Worm (Caenorhabditis elegans): ENCODE data around the gene nhr-207.

The nhr-207 gene

ce11 chrV:12095865-12096264 lies at the start of gene nhr-207:
TSS of gene nhr-207 (plus strand) at chrV:12096146.
- TF ChIP-seq pha-4 (tag; optimal IDR thresholded peaks at IDR 0.05) (no peak), ces-1 (GFP tag; optimal IDR thresholded peaks at IDR 0.05) (peak; percentile 28), bed-3 (GFP tag; optimal IDR thresholded peaks at IDR 0.05) (no peak), unc-62 (GFP tag; optimal IDR thresholded peaks at IDR 0.05) (no peak)

- no peak for TF ChIP-seq elt-3 (tag; optimal IDR thresholded peaks at IDR 0.05)
- no peak for TF ChIP-seq snpc-4 (tag; optimal IDR thresholded peaks at IDR 0.05)
- TF ChIP-seq ztf-11 (tag; optimal IDR thresholded peaks at IDR 0.05): no peak
- no peak for TF ChIP-seq nhr-237 (tag; optimal IDR thresholded peaks at IDR 0.05)
- TF ChIP-seq unc-62 (GFP tag; optimal IDR thresholded peaks at IDR 0.05): no peak
- no peak for TF ChIP-seq drap-1 (GFP tag; optimal IDR thresholded peaks at IDR 0.05)
- no peak for TF ChIP-seq hlh-1 (tag; optimal IDR thresholded peaks at IDR 0.05)
- TF ChIP-seq blmp-1 (tag; optimal IDR thresholded peaks at IDR 0.05): no peak
- TF ChIP-seq ceh-39 (tag; optimal IDR thresholded peaks at IDR 0.05): no peak
- no peak for TF ChIP-seq bed-3 (GFP tag; optimal IDR thresholded peaks at IDR 0.05)
- TF ChIP-seq mab-5 (tag; optimal IDR thresholded peaks at IDR 0.05): no peak
- TF ChIP-seq tbx-8 (GFP tag; optimal IDR thresholded peaks at IDR 0.05): no peak
- TF ChIP-seq pha-4 (tag; optimal IDR thresholded peaks at IDR 0.05): no peak
These were observed 48.2 kb upstream of the nhr-207 start for ce11 chrV:12047735-12048134.

ce11 chrV:12048445-12048844 lies 47.5 kb upstream of the nhr-207 start, which contains the start of gene dars-2:
TSS of gene dars-2 (plus strand) at chrV:12048745.
- no peak for TF ChIP-seq unc-39 (tag; optimal IDR thresholded peaks at IDR 0.05)
- no peak for TF ChIP-seq nhr-2 (tag; optimal IDR thresholded peaks at IDR 0.05)
- no peak for TF ChIP-seq elt-3 (tag; optimal IDR thresholded peaks at IDR 0.05)
- no peak for TF ChIP-seq ces-1 (GFP tag; optimal IDR thresholded peaks at IDR 0.05)
- no peak for TF ChIP-seq nhr-28 (tag; optimal IDR thresholded peaks at IDR 0.05)
- no peak for TF ChIP-seq cnd-1 (tag; optimal IDR thresholded peaks at IDR 0.05)
- TF ChIP-seq ceh-43 (GFP tag; optimal IDR thresholded peaks at IDR 0.05): no peak
- no peak for TF ChIP-seq sptf-1 (tag; optimal IDR thresholded peaks at IDR 0.05)
- TF ChIP-seq unc-120 (tag; optimal IDR thresholded peaks at IDR 0.05; ENCODE audit: poor library complexity, severe bottlenecking): no peak
- TF ChIP-seq lin-13 (tag; optimal IDR thresholded peaks at IDR 0.05): no peak
- TF ChIP-seq tbx-8 (GFP tag; optimal IDR thresholded peaks at IDR 0.05): no peak
- no peak for TF ChIP-seq mep-1 (tag; optimal IDR thresholded peaks at IDR 0.05)

- no peak for TF ChIP-seq zip-8 (tag; optimal IDR thresholded peaks at IDR 0.05)
- TF ChIP-seq ces-1 (GFP tag; optimal IDR thresholded peaks at IDR 0.05): no peak
- TF ChIP-seq mls-2 (tag; optimal IDR thresholded peaks at IDR 0.05): no peak
- no peak for TF ChIP-seq drap-1 (GFP tag; optimal IDR thresholded peaks at IDR 0.05)
- TF ChIP-seq ceh-39 (tag; optimal IDR thresholded peaks at IDR 0.05): no peak
- no peak for TF ChIP-seq elt-1 (tag; optimal IDR thresholded peaks at IDR 0.05; ENCODE audit: borderline replicate concordance, insufficient read depth)
- no peak for TF ChIP-seq nhr-237 (tag; optimal IDR thresholded peaks at IDR 0.05)
- no peak for TF ChIP-seq cnd-1 (tag; optimal IDR thresholded peaks at IDR 0.05)
- TF ChIP-seq unc-120 (tag; optimal IDR thresholded peaks at IDR 0.05; ENCODE audit: poor library complexity, severe bottlenecking): no peak
- no peak for TF ChIP-seq ceh-43 (GFP tag; optimal IDR thresholded peaks at IDR 0.05)
- TF ChIP-seq bed-3 (GFP tag; optimal IDR thresholded peaks at IDR 0.05): no peak
- no peak for TF ChIP-seq unc-62 (GFP tag; optimal IDR thresholded peaks at IDR 0.05)
- no peak for TF ChIP-seq mep-1 (tag; optimal IDR thresholded peaks at IDR 0.05)
- TF ChIP-seq lin-13 (tag; optimal IDR thresholded peaks at IDR 0.05): no peak
- TF ChIP-seq blmp-1 (tag; optimal IDR thresholded peaks at IDR 0.05): no peak
- TF ChIP-seq ztf-11 (tag; optimal IDR thresholded peaks at IDR 0.05): no peak
- TF ChIP-seq nhr-2 (tag; optimal IDR thresholded peaks at IDR 0.05): no peak
- no peak for TF ChIP-seq pha-4 (tag; optimal IDR thresholded peaks at IDR 0.05)
These were observed 42.3 kb upstream of the nhr-207 start, which contains the start of gene F10C2.7 for ce11 chrV:12053598-12053997. TSS of gene F10C2.7 (plus strand) at chrV:12053898.

ce11 chrV:12059719-12060118 lies 36.2 kb upstream of the nhr-207 start, which contains the start of gene R07B7.2:
TSS of gene R07B7.2 (minus strand) at chrV:12059753.
- TF ChIP-seq nhr-76 (tag; optimal IDR thresholded peaks at IDR 0.05) (no peak), zip-8 (tag; optimal IDR thresholded peaks at IDR 0.05) (peak; percentile 75)

ce11 chrV:12063036-12063435 lies 32.9 kb upstream of the nhr-207 start, which contains the start of gene clh-6:
TSS of gene clh-6 (minus strand) at chrV:12063368.
- TF ChIP-seq snpc-4 (tag; optimal IDR thresholded peaks at IDR 0.05): no peak
- TF ChIP-seq lin-13 (tag; optimal IDR thresholded peaks at IDR 0.05): no peak
- no peak for TF ChIP-seq unc-62 (GFP tag; optimal IDR thresholded peaks at IDR 0.05)
- TF ChIP-seq ceh-83 (GFP tag; optimal IDR thresholded peaks at IDR 0.05): no peak
- no peak for TF ChIP-seq pha-4 (tag; optimal IDR thresholded peaks at IDR 0.05)
- no peak for TF ChIP-seq bed-3 (GFP tag; optimal IDR thresholded peaks at IDR 0.05)
- TF ChIP-seq unc-39 (tag; optimal IDR thresholded peaks at IDR 0.05): no peak
- no peak for TF ChIP-seq tbx-8 (GFP tag; optimal IDR thresholded peaks at IDR 0.05)
- TF ChIP-seq ceh-43 (GFP tag; optimal IDR thresholded peaks at IDR 0.05): no peak
- no peak for TF ChIP-seq mls-2 (tag; optimal IDR thresholded peaks at IDR 0.05)
- no peak for TF ChIP-seq ham-2 (GFP tag; optimal IDR thresholded peaks at IDR 0.05)
- no peak for TF ChIP-seq ces-1 (GFP tag; optimal IDR thresholded peaks at IDR 0.05)
- TF ChIP-seq nhr-28 (tag; optimal IDR thresholded peaks at IDR 0.05): no peak
- TF ChIP-seq mep-1 (tag; optimal IDR thresholded peaks at IDR 0.05): no peak
- TF ChIP-seq lin-32 (GFP tag; optimal IDR thresholded peaks at IDR 0.05): no peak
- TF ChIP-seq hlh-1 (tag; optimal IDR thresholded peaks at IDR 0.05): no peak
- no peak for TF ChIP-seq mab-5 (tag; optimal IDR thresholded peaks at IDR 0.05)
- TF ChIP-seq nhr-2 (tag; optimal IDR thresholded peaks at IDR 0.05): no peak
- no peak for TF ChIP-seq drap-1 (GFP tag; optimal IDR thresholded peaks at IDR 0.05)
- no peak for TF ChIP-seq unc-120 (tag; optimal IDR thresholded peaks at IDR 0.05; ENCODE audit: poor library complexity, severe bottlenecking)

All from whole organism, mixed stage, embryonic.